Fruit fly (Drosophila melanogaster): ENCODE measurements around the gene Smn.

DNA sequence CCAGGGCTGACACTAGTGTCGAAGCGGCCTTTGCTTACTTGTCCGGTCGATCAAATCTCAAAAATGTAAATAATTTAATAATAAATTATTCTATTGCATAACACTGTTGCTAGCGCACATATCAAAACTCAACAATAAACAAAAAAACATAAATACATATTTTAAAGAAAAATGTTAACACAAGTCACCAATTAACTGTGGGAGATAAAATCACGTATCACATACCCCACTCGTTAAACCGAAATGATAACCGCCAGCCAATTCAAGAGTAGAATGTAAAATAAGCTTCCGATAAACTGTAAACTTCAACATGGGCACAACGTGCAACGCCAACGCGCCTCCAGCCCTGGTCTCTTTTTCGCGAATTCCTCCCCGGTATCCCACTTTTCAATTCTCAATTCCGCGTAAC lies 21.4 kb upstream of the Smn start, which contains the start of gene Arts:
- TF ChIP-seq insv (optimal IDR thresholded peaks at IDR 0.05) = no peak
- TF ChIP-seq ttk (optimal IDR thresholded peaks at IDR 0.05) = no peak

Data from Kc167 (cell line).